Worm (Caenorhabditis elegans) whole organism, mixed stage, embryonic: ENCODE measurements around the gene H14N18.2.

ENCODE experiments used
- bed-3 ChIP-seq: fragments of 200-800 bp; sonication (Bioruptor generic); optimal IDR thresholded peaks from 3 replicates; lab custom pipeline; 2018; ENCODE audit warnings: mild to moderate bottlenecking, missing genetic modification characterization, moderate library complexity, missing compliant biosample characterization
- drap-1 ChIP-seq: fragments of 200-800 bp; sonication (Bioruptor generic); optimal IDR thresholded peaks from 3 replicates; lab custom pipeline; 2018; ENCODE audit warnings: mild to moderate bottlenecking, missing genetic modification characterization, missing compliant biosample characterization
- elt-3 ChIP-seq: fragments of 150-350 bp; optimal IDR thresholded peaks from 2 replicates; lab custom pipeline; 2014; ENCODE audit warnings: missing biosample characterization, missing genetic modification characterization
- mep-1 ChIP-seq: fragments of 150-350 bp; optimal IDR thresholded peaks from 2 replicates; lab custom pipeline; 2017; ENCODE audit warnings: missing biosample characterization, missing genetic modification reagents, missing genetic modification characterization, inconsistent platforms
- nhr-28 ChIP-seq: fragments of 150-350 bp; optimal IDR thresholded peaks from 2 replicates; lab custom pipeline; 2014; ENCODE audit warnings: missing biosample characterization, missing genetic modification characterization
- nhr-76 ChIP-seq: sonication (generic microtip); optimal IDR thresholded peaks from 2 replicates; lab custom pipeline; 2017; ENCODE audit warnings: missing biosample characterization, missing genetic modification characterization
- pha-4 ChIP-seq: fragments of 150-350 bp; optimal IDR thresholded peaks from 2 replicates; lab custom pipeline; 2018; ENCODE audit warnings: missing biosample characterization, missing genetic modification reagents, missing genetic modification characterization
- unc-120 ChIP-seq: sonication (generic microtip); optimal IDR thresholded peaks from 2 replicates; lab custom pipeline; 2017; ENCODE audit warnings: missing genetic modification characterization, missing compliant biosample characterization; ENCODE audit not compliant: poor library complexity, severe bottlenecking
- unc-62 ChIP-seq: fragments of 150-350 bp; optimal IDR thresholded peaks from 2 replicates; lab custom pipeline; 2014; ENCODE audit warnings: missing biosample characterization, missing genetic modification reagents, missing genetic modification characterization
- ztf-11 ChIP-seq: fragments of 150-350 bp; optimal IDR thresholded peaks from 2 replicates; lab custom pipeline; 2014; ENCODE audit warnings: missing biosample characterization, missing genetic modification characterization

DNA sequence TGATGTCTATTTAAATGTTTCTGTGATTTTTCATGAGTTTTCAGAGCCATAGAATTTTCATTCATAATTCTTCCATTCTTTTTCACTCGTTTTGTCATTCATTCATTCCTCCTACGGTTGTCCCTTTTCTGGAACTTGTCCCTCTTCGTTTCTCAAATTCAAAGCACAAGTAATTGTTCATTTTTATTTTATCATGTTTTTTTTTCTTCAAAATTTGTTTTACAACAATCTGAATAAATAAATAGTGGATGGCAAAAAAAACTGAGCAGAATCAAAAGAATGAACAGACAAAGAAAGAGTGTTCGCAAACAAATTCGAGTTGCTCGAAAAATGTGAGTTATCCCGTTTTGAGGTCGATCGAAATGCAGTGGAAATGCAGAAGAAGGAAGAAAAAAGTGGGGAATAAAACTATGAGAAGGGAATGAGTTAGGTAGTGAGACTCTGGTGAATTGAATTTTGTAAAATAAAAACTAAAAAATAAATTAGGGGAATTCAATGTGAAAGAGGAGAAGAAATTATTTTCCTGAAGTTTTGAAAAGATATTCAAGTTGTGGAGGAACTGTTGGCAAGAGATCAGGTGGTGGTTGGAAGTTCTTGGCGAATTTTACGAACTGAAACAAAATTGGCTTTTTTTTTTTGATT is 7.1 kb downstream of the H14N18.2 start:
- TF ChIP-seq unc-120 (no peak), elt-3 (no peak), pha-4 (tag; lab: Kevin White, UChicago) (no peak), ztf-11 (tag; lab: Kevin White, UChicago) (no peak), unc-62 (GFP tag; lab: Kevin White, UChicago) (no peak), nhr-76 (tag; lab: Kevin White, UChicago) (no peak), mep-1 (tag; lab: Kevin White, UChicago) (no peak), nhr-28 (tag; lab: Kevin White, UChicago) (no peak), bed-3 (no peak), drap-1 (GFP tag; lab: Kevin White, UChicago) (no peak)
